Worm (Caenorhabditis elegans) whole organism, midembryonic: ENCODE results near the gene C25G4.3.

Source experiments
- T22C8.4 ChIP-seq: fragments of 200-800 bp; sonication (Bioruptor generic); IDR thresholded peaks from 2 replicates; pipeline ENCODE4 v1.3.6; 2022; ENCODE audit warnings: missing genetic modification characterization, missing compliant biosample characterization
- cog-1 ChIP-seq: sonication (generic microtip); optimal IDR thresholded peaks from 2 replicates; lab custom pipeline; 2016; ENCODE audit warnings: missing genetic modification characterization, missing compliant biosample characterization
- flt-1 ChIP-seq: fragments of 200-800 bp; sonication (Bioruptor generic); IDR thresholded peaks from 2 replicates; pipeline ENCODE4 v1.3.6; 2022; ENCODE audit warnings: missing genetic modification characterization, missing compliant biosample characterization
- klf-2 ChIP-seq: fragments of 200-800 bp; sonication (Bioruptor generic); conservative IDR thresholded peaks from 2 replicates; pipeline ENCODE4 v1.3.6; 2022; ENCODE audit warnings: missing genetic modification reagents, missing genetic modification characterization, missing compliant biosample characterization
- ztf-23 ChIP-seq: fragments of 200-800 bp; sonication (Bioruptor generic); IDR thresholded peaks from 2 replicates; pipeline ENCODE4 v1.3.6; 2022; ENCODE audit warnings: missing genetic modification reagents, missing genetic modification characterization, missing compliant biosample characterization
- ztf-29 ChIP-seq: fragments of 200-800 bp; sonication (Bioruptor generic); IDR thresholded peaks from 2 replicates; pipeline ENCODE4 v1.3.6; 2022; ENCODE audit warnings: missing genetic modification reagents, missing genetic modification characterization, missing compliant biosample characterization

- TF ChIP-seq T22C8.4 (no peak), ztf-23 (no peak), flt-1 (GFP tag; lab: Robert Waterston, UW) (peak; percentile 70), cog-1 (tag; lab: Kevin White, UChicago) (no peak), ztf-29 (GFP tag; lab: Robert Waterston, UW) (no peak), klf-2 (GFP tag; lab: Robert Waterston, UW) (no peak)
Observed at ce11 chrIV:12417536-12418195, 28.0 kb downstream of the C25G4.3 start, which contains the start of gene F08G5.3.
